Worm (Caenorhabditis elegans): ENCODE results near the gene bbs-2.
"Not testable (repeated sequence)": the region's sequence is repeated elsewhere in the genome, so short reads cannot be mapped to it uniquely, and the experiment has no call there.

The bbs-2 gene

DNA sequence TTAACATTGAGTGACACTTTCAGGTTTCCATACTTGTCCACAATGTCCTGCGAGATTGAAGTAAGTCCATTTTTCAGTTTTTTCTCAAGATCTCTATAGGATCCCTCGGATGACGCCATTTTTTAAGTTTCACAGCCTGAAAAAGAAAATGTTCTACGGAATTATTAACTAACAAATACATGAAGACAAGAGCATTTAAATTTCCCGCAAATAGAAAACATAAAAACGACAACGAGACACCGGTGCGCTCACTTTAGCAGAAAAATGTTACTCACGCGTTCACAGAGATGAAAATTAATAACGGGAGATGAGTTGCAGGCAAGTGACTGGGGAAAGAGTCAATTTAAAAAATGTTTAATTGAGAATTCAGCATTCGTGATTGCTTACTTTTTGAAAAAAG is 12.6 kb downstream of the bbs-2 start, which contains the start of gene czw-1:
Gene czw-1 (minus strand): TSS at position 369 of the 400 bp plus-strand sequence.
- no peak for TF ChIP-seq snpc-4 (tag; optimal IDR thresholded peaks at IDR 0.05)
- peak; percentile 12 for TF ChIP-seq mes-2 (tag; optimal IDR thresholded peaks at IDR 0.05; ENCODE audit: poor library complexity, severe bottlenecking)
- peak; percentile 71 for TF ChIP-seq T20F7.1 (GFP tag; optimal IDR thresholded peaks at IDR 0.05)

DNA sequence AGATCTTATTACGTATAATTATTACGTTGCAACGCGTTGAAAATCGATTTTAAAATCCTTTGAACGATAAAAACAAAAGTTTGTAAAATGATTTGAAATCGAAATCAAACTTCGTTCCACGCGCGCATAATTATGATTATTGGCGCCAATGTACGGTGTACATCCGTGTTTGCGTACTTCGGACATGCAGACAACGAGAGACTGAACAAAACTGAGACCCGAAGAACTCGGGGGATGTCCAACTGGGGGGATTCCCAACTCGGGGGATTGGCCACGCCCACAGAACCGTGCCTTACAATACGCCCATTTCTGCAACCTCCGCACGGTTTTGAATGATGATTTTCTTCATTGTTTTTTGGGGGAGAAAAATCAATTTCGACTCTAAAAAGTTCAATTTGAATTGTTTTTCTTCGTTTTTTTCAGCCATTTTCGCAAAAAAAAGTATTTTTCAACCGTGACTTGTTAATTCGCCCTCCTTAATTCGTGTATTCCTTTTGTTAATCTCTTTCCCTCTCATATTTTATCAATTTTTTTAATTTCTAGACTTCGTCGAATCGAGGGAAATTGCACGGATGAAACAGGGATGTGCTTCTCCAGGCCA is 13.2 kb downstream of the bbs-2 start, which contains the start of gene F20D12.12:
Gene F20D12.12 (plus strand): TSS at position 542 of the 601 bp plus-strand sequence.
- peak; percentile 4 for TF ChIP-seq nhr-28 (tag; optimal IDR thresholded peaks at IDR 0.05)
- TF ChIP-seq dmd-9 (GFP tag; IDR thresholded peaks at IDR 0.05): peak; percentile 71; the same call in 1 of the 2 replicates
- peak; percentile 45 for TF ChIP-seq mep-1 (tag; optimal IDR thresholded peaks at IDR 0.05)
- TF ChIP-seq dmd-6 (GFP tag; IDR thresholded peaks at IDR 0.05): peak; percentile 85
- TF ChIP-seq dpl-1 (GFP tag; optimal IDR thresholded peaks at IDR 0.05): peak; percentile 73
- TF ChIP-seq nhr-42 (GFP tag; IDR thresholded peaks at IDR 0.05): peak; percentile 83; the same call in 1 of the 2 replicates
- peak; percentile 95 for TF ChIP-seq aha-1 (tag)
- peak; percentile 90 for TF ChIP-seq ceh-20 (GFP tag; IDR thresholded peaks at IDR 0.05)
- peak; percentile 96 for TF ChIP-seq vab-7 (GFP tag; IDR thresholded peaks at IDR 0.05)
- peak; percentile 83 for TF ChIP-seq Y48G9A.11 (GFP tag; IDR thresholded peaks at IDR 0.05)
- TF ChIP-seq lin-13 (GFP tag; optimal IDR thresholded peaks at IDR 0.05): peak; percentile 32
- TF ChIP-seq ceh-44 (GFP tag; IDR thresholded peaks at IDR 0.05): peak; percentile 96
- peak; percentile 50; the same call in 1 of the 2 replicates for TF ChIP-seq lim-7 (GFP tag; IDR thresholded peaks at IDR 0.05)
- TF ChIP-seq ZK337.2 (GFP tag; IDR thresholded peaks at IDR 0.05): peak; percentile 85
- peak; percentile 87 for TF ChIP-seq ctbp-1 (GFP tag; IDR thresholded peaks at IDR 0.05)
- peak; percentile 74 for TF ChIP-seq rbr-2 (tag; optimal IDR thresholded peaks at IDR 0.05)
- peak; percentile 80 for TF ChIP-seq zfp-3 (GFP tag; conservative IDR thresholded peaks at IDR 0.05)
- not testable (repeated sequence) for TF ChIP-seq daf-16 (GFP tag; optimal IDR thresholded peaks at IDR 0.05)
- TF ChIP-seq daf-16 (tag; optimal IDR thresholded peaks at IDR 0.05): peak; percentile 13
- peak; percentile 30 for TF ChIP-seq mxl-3 (GFP tag; optimal IDR thresholded peaks at IDR 0.05)
- peak; percentile 54 for TF ChIP-seq dve-1 (tag; optimal IDR thresholded peaks at IDR 0.05; ENCODE audit: insufficient read depth)
- 0 out of 2 replicates have a peak, but pooled peaks have one; percentile 62 for TF ChIP-seq saeg-2 (GFP tag; IDR thresholded peaks at IDR 0.05)
- TF ChIP-seq T26A8.4 (GFP tag; IDR thresholded peaks at IDR 0.05): peak; percentile 81
- TF ChIP-seq T20F7.1 (GFP tag; optimal IDR thresholded peaks at IDR 0.05): peak; percentile 79
- TF ChIP-seq hif-1 (tag; optimal IDR thresholded peaks at IDR 0.05): peak in 1 of 2 experiments; percentile 49
- TF ChIP-seq madf-5 (GFP tag; IDR thresholded peaks at IDR 0.05): peak in 1 of 2 experiments; percentile 68; a peak in 1 of 4 replicates
- peak; percentile 85 for TF ChIP-seq snpc-1.2 (GFP tag; IDR thresholded peaks at IDR 0.05)
- TF ChIP-seq hlh-30 (tag; optimal IDR thresholded peaks at IDR 0.05; ENCODE audit: insufficient read depth): peak; percentile 48
- TF ChIP-seq lin-38 (GFP tag; IDR thresholded peaks at IDR 0.05): peak; percentile 91
- TF ChIP-seq lsy-2 (tag; optimal IDR thresholded peaks at IDR 0.05): peak; percentile 70 to 96
- TF ChIP-seq unc-130 (GFP tag; optimal IDR thresholded peaks at IDR 0.05): peak; percentile 83
- peak; percentile 68 for TF ChIP-seq nhr-6 (tag; optimal IDR thresholded peaks at IDR 0.05)
- peak; percentile 87; the same call in 1 of the 2 replicates for TF ChIP-seq tra-1 (GFP tag; IDR thresholded peaks at IDR 0.05)
- TF ChIP-seq lin-1 (GFP tag; IDR thresholded peaks at IDR 0.05): peak; percentile 85
- TF ChIP-seq mes-2 (tag; optimal IDR thresholded peaks at IDR 0.05; ENCODE audit: poor library complexity, severe bottlenecking): peak; percentile 91
- 0 out of 2 replicates have a peak, but pooled peaks have one; percentile 39 for TF ChIP-seq Y75B8A.6 (GFP tag; IDR thresholded peaks at IDR 0.05)
- TF ChIP-seq arid-1 (GFP tag; conservative IDR thresholded peaks at IDR 0.05): peak; percentile 87
- TF ChIP-seq egl-43 (GFP tag; IDR thresholded peaks at IDR 0.05): peak; percentile 86
- TF ChIP-seq hmg-1.1 (GFP tag; IDR thresholded peaks at IDR 0.05): peak; percentile 94
- peak; percentile 71; the same call in 1 of the 2 replicates for TF ChIP-seq madf-9 (GFP tag; conservative IDR thresholded peaks at IDR 0.05)
- TF ChIP-seq spr-1 (tag; optimal IDR thresholded peaks at IDR 0.05): peak; percentile 29
- TF ChIP-seq mdl-1 (tag; optimal IDR thresholded peaks at IDR 0.05): peak in 1 of 2 experiments; percentile 64
- peak; percentile 52 for TF ChIP-seq F49E8.2 (tag; optimal IDR thresholded peaks at IDR 0.05; ENCODE audit: borderline replicate concordance)
- TF ChIP-seq duxl-1 (tag; optimal IDR thresholded peaks at IDR 0.05; ENCODE audit: poor library complexity): peak; percentile 5
- TF ChIP-seq D1046.2 (GFP tag; IDR thresholded peaks at IDR 0.05): peak; percentile 80; the same call in 1 of the 2 replicates
